Fruit fly (Drosophila melanogaster): Measurements from ENCODE around the gene mAChR-B.

- TF ChIP-seq CG15710 (tag; optimal IDR thresholded peaks at IDR 0.05) (peak; percentile 3), CG13204 (GFP tag; optimal IDR thresholded peaks at IDR 0.05) (no peak), CG4496 (GFP tag; IDR thresholded peaks at IDR 0.05) (peak; percentile 47; the same call in 2 of the 3 replicates), D1 (tag; optimal IDR thresholded peaks at IDR 0.05) (no peak), fd96Ca (GFP tag; IDR thresholded peaks at IDR 0.05) (0 out of 3 replicates have a peak, but pooled peaks have one; percentile 24), CG10348 (GFP tag; IDR thresholded peaks at IDR 0.05) (no peak), EcR (GFP tag; optimal IDR thresholded peaks at IDR 0.05) (no peak), Pif1A (GFP tag; optimal IDR thresholded peaks at IDR 0.05) (peak; percentile 49), Snoo (tag; optimal IDR thresholded peaks at IDR 0.05) (no peak), CG8301 (tag; optimal IDR thresholded peaks at IDR 0.05) (peak; percentile 6), CG34367 (tag; optimal IDR thresholded peaks at IDR 0.05) (no peak), CG32121 (GFP tag; IDR thresholded peaks at IDR 0.05) (no peak)
Observed at dm6 chr3R:8072635-8073034, 13.6 kb downstream of the mAChR-B start.

Measured in whole organism, pupa.